Fruit fly (Drosophila melanogaster): Measurements from ENCODE around the gene CG33310.

dm6 chr2L:15035366-15035765 is 8.7 kb downstream of the CG33310 start, which contains the start of gene yellow-c:
- TF ChIP-seq lola (GFP tag; optimal IDR thresholded peaks at IDR 0.05) (no peak), Rel (GFP tag; optimal IDR thresholded peaks at IDR 0.05) (no peak), Rel (tag; optimal IDR thresholded peaks at IDR 0.05) (no peak), br (GFP tag; optimal IDR thresholded peaks at IDR 0.05) (no peak), psq (GFP tag; optimal IDR thresholded peaks at IDR 0.05) (no peak), Hnf4 (GFP tag; optimal IDR thresholded peaks at IDR 0.05) (no peak), Hr78 (GFP tag; optimal IDR thresholded peaks at IDR 0.05) (no peak), woc (GFP tag; optimal IDR thresholded peaks at IDR 0.05) (no peak), sv (GFP tag; optimal IDR thresholded peaks at IDR 0.05) (no peak), dmrt93B (GFP tag; optimal IDR thresholded peaks at IDR 0.05) (no peak), Dif (GFP tag; optimal IDR thresholded peaks at IDR 0.05; ENCODE audit: partially characterized antibody) (no peak), HLH106 (tag; optimal IDR thresholded peaks at IDR 0.05) (no peak), CG9705 (GFP tag; optimal IDR thresholded peaks at IDR 0.05) (no peak), pan (optimal IDR thresholded peaks at IDR 0.05) (no peak), sage (GFP tag; optimal IDR thresholded peaks at IDR 0.05) (no peak)

All from whole organism, wandering third instar larva.